Worm (Caenorhabditis elegans): Measurements from ENCODE around the gene coq-5.

DNA sequence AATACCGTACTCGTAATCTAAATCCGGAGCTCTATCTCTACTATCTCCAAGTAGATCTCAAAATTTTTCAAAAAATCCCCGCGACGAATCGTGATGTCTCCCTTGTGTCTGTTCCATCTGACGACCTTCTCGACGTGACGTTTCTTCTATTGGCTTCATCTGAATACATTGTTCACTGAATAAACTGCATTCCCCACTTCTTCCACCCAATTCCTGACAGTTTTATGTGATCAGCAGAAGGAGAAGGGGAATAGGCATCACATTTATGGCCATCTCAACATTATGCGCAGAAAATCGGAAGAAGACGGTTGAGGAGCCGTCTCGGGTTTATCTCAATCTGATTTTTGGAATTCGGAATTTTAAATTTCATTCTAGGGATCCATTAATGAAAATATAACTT lies 39.3 kb downstream of the coq-5 start:
- no peak for TF ChIP-seq ztf-11 (tag; optimal IDR thresholded peaks at IDR 0.05)
- no peak for TF ChIP-seq Y116A8C.19 (tag; optimal IDR thresholded peaks at IDR 0.05; ENCODE audit: borderline replicate concordance)
- TF ChIP-seq nhr-237 (tag; optimal IDR thresholded peaks at IDR 0.05) = no peak

Data from whole organism, L1 larva.